Worm (Caenorhabditis elegans): Measurements from ENCODE around the gene gst-39.

DNA sequence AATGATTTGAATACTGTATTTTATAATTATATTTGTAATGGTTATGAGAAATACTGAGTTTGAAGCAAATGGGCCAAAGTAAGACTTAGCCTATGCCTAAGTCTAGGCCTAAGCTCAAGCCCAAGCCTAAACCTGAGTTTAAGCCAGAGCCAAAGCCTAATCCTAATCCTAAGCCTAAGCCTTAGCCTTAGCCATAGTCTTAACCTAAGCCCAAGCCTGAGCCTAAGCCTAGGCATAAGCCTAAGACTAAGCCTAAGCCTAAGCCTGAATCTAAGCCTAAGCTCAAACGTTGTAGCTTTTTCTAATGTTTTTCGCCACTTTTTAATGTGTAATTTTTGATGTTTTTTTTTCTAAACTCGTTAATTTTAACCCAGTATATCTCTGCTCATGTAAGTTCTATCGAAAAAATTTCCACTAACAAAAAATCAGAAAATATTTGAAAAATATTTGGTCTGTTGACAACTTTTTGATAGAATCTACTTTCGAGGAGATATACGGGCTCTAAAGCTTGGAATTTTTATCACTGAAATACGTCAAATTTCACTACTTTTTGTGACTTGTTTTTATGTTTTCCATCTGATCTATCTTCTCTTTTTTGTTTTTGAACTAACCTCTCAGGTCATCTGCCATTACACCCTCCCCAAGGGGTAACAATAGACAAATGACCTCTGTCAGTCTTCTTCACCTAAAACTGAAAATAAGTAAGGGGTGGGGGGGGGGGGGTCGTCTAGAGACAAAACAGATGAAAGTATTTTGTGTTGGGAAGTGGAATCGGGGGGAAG lies 32.5 kb upstream of the gst-39 start:
- TF ChIP-seq lin-13 (tag; optimal IDR thresholded peaks at IDR 0.05) (no peak), snpc-4 (tag; optimal IDR thresholded peaks at IDR 0.05) (no peak), nhr-237 (tag; optimal IDR thresholded peaks at IDR 0.05) (no peak), bed-3 (GFP tag; optimal IDR thresholded peaks at IDR 0.05) (no peak), pha-4 (tag; optimal IDR thresholded peaks at IDR 0.05) (no peak), ztf-11 (tag; optimal IDR thresholded peaks at IDR 0.05) (no peak), blmp-1 (tag; optimal IDR thresholded peaks at IDR 0.05) (no peak), cnd-1 (tag; optimal IDR thresholded peaks at IDR 0.05) (no peak), nhr-28 (tag; optimal IDR thresholded peaks at IDR 0.05) (no peak), unc-62 (GFP tag; optimal IDR thresholded peaks at IDR 0.05) (no peak), nhr-76 (tag; optimal IDR thresholded peaks at IDR 0.05) (no peak), sptf-1 (tag; optimal IDR thresholded peaks at IDR 0.05) (no peak), ceh-83 (GFP tag; optimal IDR thresholded peaks at IDR 0.05) (no peak), mep-1 (tag; optimal IDR thresholded peaks at IDR 0.05) (no peak)

Measured in whole organism, mixed stage, embryonic.